Worm (Caenorhabditis elegans) whole organism, mixed stage, embryonic: Measurements from ENCODE around the gene C05D10.4.

Experiments used
- M03D4.4 ChIP-seq: sonication (generic microtip); optimal IDR thresholded peaks from 2 replicates; lab custom pipeline; 2017; ENCODE audit warnings: mild to moderate bottlenecking, missing genetic modification characterization, missing compliant biosample characterization
- ceh-39 ChIP-seq: fragments of 150-350 bp; optimal IDR thresholded peaks from 2 replicates; lab custom pipeline; 2014; ENCODE audit warnings: missing biosample characterization, missing genetic modification characterization
- ceh-43 ChIP-seq: fragments of 200-800 bp; sonication (Bioruptor generic); optimal IDR thresholded peaks from 2 replicates; lab custom pipeline; 2018; ENCODE audit warnings: mild to moderate bottlenecking, missing genetic modification characterization, moderate library complexity, missing compliant biosample characterization
- ces-1 ChIP-seq: fragments of 150-350 bp; optimal IDR thresholded peaks from 2 replicates; lab custom pipeline; 2014; ENCODE audit warnings: missing biosample characterization, missing genetic modification reagents, missing genetic modification characterization
- drap-1 ChIP-seq: fragments of 200-800 bp; sonication (Bioruptor generic); optimal IDR thresholded peaks from 3 replicates; lab custom pipeline; 2018; ENCODE audit warnings: mild to moderate bottlenecking, missing genetic modification characterization, missing compliant biosample characterization
- elt-3 ChIP-seq: fragments of 150-350 bp; optimal IDR thresholded peaks from 2 replicates; lab custom pipeline; 2014; ENCODE audit warnings: missing biosample characterization, missing genetic modification characterization
- lsy-2 ChIP-seq: fragments of 150-350 bp; optimal IDR thresholded peaks from 2 replicates; lab custom pipeline; 2014; ENCODE audit warnings: missing biosample characterization, missing genetic modification characterization
- mep-1 ChIP-seq: fragments of 150-350 bp; optimal IDR thresholded peaks from 2 replicates; lab custom pipeline; 2017; ENCODE audit warnings: missing biosample characterization, missing genetic modification reagents, missing genetic modification characterization, inconsistent platforms
- nhr-28 ChIP-seq: fragments of 150-350 bp; optimal IDR thresholded peaks from 2 replicates; lab custom pipeline; 2014; ENCODE audit warnings: missing biosample characterization, missing genetic modification characterization
- nhr-76 ChIP-seq: sonication (generic microtip); optimal IDR thresholded peaks from 2 replicates; lab custom pipeline; 2017; ENCODE audit warnings: missing biosample characterization, missing genetic modification characterization
- pha-4 ChIP-seq: fragments of 150-350 bp; optimal IDR thresholded peaks from 2 replicates; lab custom pipeline; 2018; ENCODE audit warnings: missing biosample characterization, missing genetic modification reagents, missing genetic modification characterization
- snpc-4 ChIP-seq: fragments of 150-350 bp; optimal IDR thresholded peaks from 2 replicates; lab custom pipeline; 2014; ENCODE audit warnings: missing biosample characterization, missing genetic modification characterization
- zip-8 ChIP-seq: fragments of 150-350 bp; optimal IDR thresholded peaks from 2 replicates; lab custom pipeline; 2014; ENCODE audit warnings: missing biosample characterization, missing genetic modification characterization
- ztf-11 ChIP-seq: fragments of 150-350 bp; optimal IDR thresholded peaks from 2 replicates; lab custom pipeline; 2014; ENCODE audit warnings: missing biosample characterization, missing genetic modification characterization

DNA sequence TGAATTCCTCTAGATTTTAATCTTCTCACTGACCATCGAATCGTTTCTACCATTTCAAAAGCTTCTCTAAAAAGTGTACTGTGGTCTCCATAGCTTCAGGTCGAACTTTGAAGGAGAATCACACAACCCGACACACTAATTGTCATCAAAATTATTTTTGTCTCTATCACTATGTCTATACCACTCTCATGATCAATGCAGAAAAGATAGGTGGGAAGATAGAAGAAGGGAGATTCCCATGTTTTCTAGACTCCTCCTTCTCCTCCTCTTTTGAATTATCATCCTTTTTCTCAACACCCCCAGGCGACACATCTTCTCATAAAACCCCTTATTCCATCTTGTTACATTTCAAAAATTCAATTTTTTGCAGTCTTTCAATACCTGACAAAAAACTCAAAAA lies 43.2 kb upstream of the C05D10.4 start, which contains the start of gene Y42G9A.3:
- TF ChIP-seq elt-3 (tag; lab: Kevin White, UChicago) (no peak), zip-8 (tag; lab: Kevin White, UChicago) (no peak), mep-1 (tag; lab: Kevin White, UChicago) (no peak), ztf-11 (tag; lab: Kevin White, UChicago) (no peak), pha-4 (no peak), drap-1 (GFP tag; lab: Kevin White, UChicago) (no peak), M03D4.4 (no peak), ces-1 (GFP tag; lab: Kevin White, UChicago) (no peak), ceh-39 (tag; lab: Kevin White, UChicago) (no peak), nhr-76 (tag; lab: Kevin White, UChicago) (no peak), nhr-28 (tag; lab: Kevin White, UChicago) (no peak), lsy-2 (tag; lab: Kevin White, UChicago) (no peak), snpc-4 (tag; lab: Kevin White, UChicago) (no peak), ceh-43 (GFP tag; lab: Kevin White, UChicago) (no peak)
